Worm (Caenorhabditis elegans) whole organism, L3 larva: Measurements from ENCODE around the gene tkr-1.

Experiments
- nhr-28 ChIP-seq: fragments of 150-350 bp; optimal IDR thresholded peaks from 2 replicates; lab custom pipeline; 2014; ENCODE audit warnings: missing biosample characterization, missing genetic modification characterization
- unc-62 ChIP-seq: fragments of 150-350 bp; sonication (generic microtip); optimal IDR thresholded peaks from 4 replicates; lab custom pipeline; 2014; ENCODE audit warnings: missing biosample characterization, missing genetic modification reagents, missing genetic modification characterization
- zag-1 ChIP-seq: fragments of 150-350 bp; optimal IDR thresholded peaks from 2 replicates; lab custom pipeline; 2014; ENCODE audit warnings: missing biosample characterization, missing genetic modification characterization

DNA sequence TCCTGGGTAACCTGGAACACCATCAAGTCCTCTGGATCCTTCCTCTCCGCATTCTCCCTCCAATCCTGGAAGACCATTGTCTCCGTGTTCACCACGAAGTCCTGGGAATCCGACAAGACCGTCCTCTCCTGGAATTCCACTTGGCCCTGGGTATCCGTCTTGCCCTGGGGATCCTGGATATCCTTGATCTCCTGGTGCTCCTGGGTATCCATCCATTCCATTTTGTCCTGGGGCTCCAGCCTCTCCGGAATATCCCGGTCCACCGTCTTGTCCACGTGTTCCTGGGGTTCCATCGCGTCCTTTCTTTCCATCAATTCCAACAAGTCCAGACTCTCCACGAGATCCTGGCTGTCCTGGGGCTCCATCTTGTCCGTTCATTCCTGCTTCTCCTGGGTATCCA lies 43.6 kb upstream of the tkr-1 start:
- TF ChIP-seq zag-1 (tag; lab: Kevin White, UChicago) (no peak), nhr-28 (tag; lab: Kevin White, UChicago) (no peak), unc-62 (GFP tag; lab: Kevin White, UChicago) (no peak)
